Worm (Caenorhabditis elegans) whole organism, L3 larva: Measurements from ENCODE around the gene chil-13.
"Not testable (repeated sequence)": the region's sequence is repeated elsewhere in the genome, so short reads cannot be mapped to it uniquely, and the experiment has no call there.

Experiments
- aly-2 ChIP-seq: fragments of 150-350 bp; optimal IDR thresholded peaks from 2 replicates; lab custom pipeline; 2014; ENCODE audit warnings: missing biosample characterization, missing genetic modification characterization
- ceh-28 ChIP-seq: fragments of 150-350 bp; optimal IDR thresholded peaks from 2 replicates; lab custom pipeline; 2014; ENCODE audit warnings: missing biosample characterization, missing genetic modification reagents, missing genetic modification characterization
- ceh-82 ChIP-seq: fragments of 150-350 bp; optimal IDR thresholded peaks from 2 replicates; lab custom pipeline; 2014; ENCODE audit warnings: missing biosample characterization, missing genetic modification characterization
- ceh-9 ChIP-seq: sonication (generic microtip); optimal IDR thresholded peaks from 2 replicates; lab custom pipeline; 2018; ENCODE audit warnings: missing biosample characterization, missing genetic modification characterization
- daf-12 ChIP-seq: fragments of 150-350 bp; optimal IDR thresholded peaks from 2 replicates; lab custom pipeline; 2014; ENCODE audit warnings: missing biosample characterization, missing genetic modification reagents, missing genetic modification characterization
- egl-27 ChIP-seq: sonication (generic microtip); optimal IDR thresholded peaks from 4 replicates; lab custom pipeline; 2017; ENCODE audit warnings: missing biosample characterization, missing genetic modification reagents, missing genetic modification characterization
- egl-5 ChIP-seq: fragments of 150-350 bp; optimal IDR thresholded peaks from 2 replicates; lab custom pipeline; 2017; ENCODE audit warnings: missing biosample characterization, missing genetic modification reagents, missing genetic modification characterization, inconsistent platforms
- elt-3 ChIP-seq, 3 experiments: fragments of 150-350 bp in 1 of 3; sonication (generic microtip) in 2 of 3; optimal IDR thresholded peaks; 2 replicates in 2 of 3; 4 replicates in 1 of 3; lab custom pipeline; 2014 to 2017; ENCODE audit warnings: missing biosample characterization in 3 of 3, missing genetic modification characterization in 3 of 3
- eor-1 ChIP-seq, 2 experiments: fragments of 150-350 bp; optimal IDR thresholded peaks; 2 replicates each; lab custom pipeline; 2014 to 2018; ENCODE audit warnings: missing biosample characterization in 2 of 2, missing genetic modification characterization in 2 of 2
- fkh-10 ChIP-seq: sonication (generic microtip); optimal IDR thresholded peaks from 2 replicates; lab custom pipeline; 2017; ENCODE audit warnings: missing biosample characterization, missing genetic modification reagents, missing genetic modification characterization
- fkh-2 ChIP-seq: fragments of 150-350 bp; optimal IDR thresholded peaks from 2 replicates; lab custom pipeline; 2014; ENCODE audit warnings: missing biosample characterization, missing genetic modification reagents, missing genetic modification characterization
- fos-1 ChIP-seq: fragments of 150-350 bp; optimal IDR thresholded peaks from 2 replicates; lab custom pipeline; 2014; ENCODE audit warnings: missing biosample characterization, missing genetic modification characterization
- hmg-11 ChIP-seq: sonication (generic microtip); optimal IDR thresholded peaks from 2 replicates; lab custom pipeline; 2016; ENCODE audit warnings: missing genetic modification characterization, missing compliant biosample characterization
- jun-1 ChIP-seq: fragments of 150-350 bp; optimal IDR thresholded peaks from 2 replicates; lab custom pipeline; 2014; ENCODE audit warnings: missing biosample characterization, missing genetic modification reagents, missing genetic modification characterization
- lin-15B ChIP-seq: fragments of 150-350 bp; optimal IDR thresholded peaks from 2 replicates; lab custom pipeline; 2014; ENCODE audit warnings: missing biosample characterization, missing genetic modification characterization
- lin-39 ChIP-seq: fragments of 150-350 bp; optimal IDR thresholded peaks from 2 replicates; lab custom pipeline; 2018; ENCODE audit warnings: missing biosample characterization, missing genetic modification reagents, missing genetic modification characterization
- lsy-12 ChIP-seq: sonication (generic microtip); optimal IDR thresholded peaks from 2 replicates; lab custom pipeline; 2016; ENCODE audit warnings: mild to moderate bottlenecking, missing genetic modification characterization, missing compliant biosample characterization
- mdl-1 ChIP-seq: fragments of 150-350 bp; optimal IDR thresholded peaks from 2 replicates; lab custom pipeline; 2014; ENCODE audit warnings: missing biosample characterization, missing genetic modification characterization
- nfya-1 ChIP-seq: sonication (generic microtip); optimal IDR thresholded peaks from 2 replicates; lab custom pipeline; 2017; ENCODE audit warnings: missing genetic modification characterization, mild to moderate bottlenecking, missing compliant biosample characterization, antibody characterized with exemption, moderate library complexity; ENCODE audit not compliant: insufficient read depth
- nhr-12 ChIP-seq: fragments of 150-350 bp; optimal IDR thresholded peaks from 2 replicates; lab custom pipeline; 2014; ENCODE audit warnings: missing biosample characterization, missing genetic modification characterization
- nhr-23 ChIP-seq: fragments of 150-350 bp; optimal IDR thresholded peaks from 2 replicates; lab custom pipeline; 2014; ENCODE audit warnings: missing biosample characterization, missing genetic modification reagents, missing genetic modification characterization
- nhr-237 ChIP-seq: fragments of 150-350 bp; optimal IDR thresholded peaks from 2 replicates; lab custom pipeline; 2014; ENCODE audit warnings: missing biosample characterization, missing genetic modification characterization
- nhr-25 ChIP-seq: sonication (generic microtip); optimal IDR thresholded peaks from 2 replicates; lab custom pipeline; 2017; ENCODE audit warnings: missing biosample characterization, missing genetic modification characterization
- nhr-43 ChIP-seq: sonication (generic microtip); optimal IDR thresholded peaks from 2 replicates; lab custom pipeline; 2016; ENCODE audit warnings: mild to moderate bottlenecking, missing genetic modification characterization, missing compliant biosample characterization; ENCODE audit not compliant: poor library complexity, severe bottlenecking
- nhr-67 ChIP-seq: fragments of 150-350 bp; optimal IDR thresholded peaks from 2 replicates; lab custom pipeline; 2014; ENCODE audit warnings: missing biosample characterization, missing genetic modification characterization
- nhr-76 ChIP-seq: fragments of 150-350 bp; sonication (generic microtip); optimal IDR thresholded peaks from 5 replicates; lab custom pipeline; 2014; ENCODE audit warnings: missing biosample characterization, missing genetic modification characterization
- pha-4 ChIP-seq: fragments of 150-350 bp; optimal IDR thresholded peaks from 2 replicates; lab custom pipeline; 2014; ENCODE audit warnings: missing biosample characterization, missing genetic modification reagents, missing genetic modification characterization
- tbx-2 ChIP-seq: sonication (generic microtip); optimal IDR thresholded peaks from 2 replicates; lab custom pipeline; 2016; ENCODE audit warnings: mild to moderate bottlenecking, missing genetic modification characterization, missing compliant biosample characterization
- unc-39 ChIP-seq: sonication (generic microtip); optimal IDR thresholded peaks from 4 replicates; lab custom pipeline; 2017; ENCODE audit warnings: missing biosample characterization, missing genetic modification characterization
- zag-1 ChIP-seq: fragments of 150-350 bp; optimal IDR thresholded peaks from 2 replicates; lab custom pipeline; 2014; ENCODE audit warnings: missing biosample characterization, missing genetic modification characterization
- ztf-11 ChIP-seq: fragments of 150-350 bp; optimal IDR thresholded peaks from 2 replicates; lab custom pipeline; 2014; ENCODE audit warnings: missing biosample characterization, missing genetic modification characterization
- ztf-4 ChIP-seq: fragments of 150-350 bp; optimal IDR thresholded peaks from 2 replicates; lab custom pipeline; 2014; ENCODE audit warnings: missing biosample characterization, missing genetic modification characterization

The chil-13 gene

DNA sequence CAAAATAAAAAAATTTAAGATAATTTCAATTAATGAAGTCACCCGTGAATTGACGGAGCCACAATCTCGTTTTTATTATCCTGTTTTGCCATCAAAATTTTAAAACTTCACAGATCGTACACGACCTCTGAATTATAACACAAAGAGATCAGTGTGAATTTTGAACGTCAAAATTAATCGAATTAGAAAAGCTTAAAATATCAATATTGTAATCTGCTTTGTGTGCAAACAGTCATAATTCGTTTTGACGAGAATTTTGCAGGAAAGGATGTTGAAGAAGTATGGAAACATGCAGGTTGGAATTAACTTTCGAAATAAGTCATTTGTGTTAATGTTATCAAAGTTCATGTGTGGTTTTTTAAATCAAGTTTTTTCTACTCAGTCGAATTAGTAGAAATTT lies 23.8 kb upstream of the chil-13 start, which contains the start of gene chil-21:
Gene chil-21, minus strand, starts transcription at position 101 of the 400 bp plus-strand sequence.
- TF ChIP-seq unc-39; fkh-10 (GFP tag; lab: Kevin White, UChicago); ztf-4 (tag; lab: Kevin White, UChicago): not testable (repeated sequence)

- TF ChIP-seq nhr-43 (tag; lab: Kevin White, UChicago); ceh-9 (tag; lab: Kevin White, UChicago); nhr-67: not testable (repeated sequence)
These were observed 21.3 kb upstream of the chil-13 start, which contains the start of gene R09D1.14 for ce11 chrII:9459462-9459861. Gene R09D1.14 (minus strand): TSS chrII:9459562.

- TF ChIP-seq egl-5 (tag; lab: Kevin White, UChicago) (no peak), zag-1 (tag; lab: Kevin White, UChicago) (no peak), jun-1 (tag; lab: Kevin White, UChicago) (no peak), fkh-10 (GFP tag; lab: Kevin White, UChicago) (no peak), nhr-237 (tag; lab: Kevin White, UChicago) (no peak), lin-39 (tag; lab: Kevin White, UChicago) (no peak), ztf-11 (no peak), fkh-2 (tag; lab: Kevin White, UChicago) (no peak), nhr-23 (tag; lab: Kevin White, UChicago) (no peak), eor-1 (tag; optimal IDR thresholded peaks at IDR 0.05; lab: Kevin White, UChicago) (no peak), nhr-67 (no peak), nhr-43 (tag; lab: Kevin White, UChicago) (no peak), daf-12 (tag; lab: Kevin White, UChicago) (no peak), aly-2 (tag; lab: Kevin White, UChicago) (no peak)
These were observed 16.2 kb upstream of the chil-13 start, which contains the start of gene chil-19 for ce11 chrII:9454304-9454703. Gene chil-19 (minus strand): TSS chrII:9454404.

DNA sequence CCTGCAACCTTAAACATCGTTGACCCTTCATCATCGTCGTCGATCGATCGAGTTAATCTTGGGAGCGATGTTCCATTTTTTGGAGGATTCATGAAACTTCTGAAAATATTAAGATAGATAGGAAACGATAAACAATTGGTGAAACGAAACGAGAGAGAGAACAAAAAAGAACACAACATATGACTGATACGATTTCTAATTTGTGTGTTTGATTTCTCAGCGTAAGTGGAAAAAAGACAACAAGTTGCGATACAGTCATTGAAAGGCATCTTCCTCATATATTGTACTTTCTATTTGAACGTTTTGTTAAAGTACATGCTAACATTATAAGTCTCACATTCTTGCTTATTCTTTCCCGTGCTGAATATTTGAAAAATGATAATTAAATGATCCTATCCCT lies 14.0 kb upstream of the chil-13 start, which contains the start of gene R09D1.12:
Gene R09D1.12, minus strand, starts transcription at position 101 of the 400 bp plus-strand sequence.
- TF ChIP-seq unc-39; mdl-1 (tag; lab: Kevin White, UChicago); nhr-25 (tag; lab: Kevin White, UChicago): not testable (repeated sequence)

DNA sequence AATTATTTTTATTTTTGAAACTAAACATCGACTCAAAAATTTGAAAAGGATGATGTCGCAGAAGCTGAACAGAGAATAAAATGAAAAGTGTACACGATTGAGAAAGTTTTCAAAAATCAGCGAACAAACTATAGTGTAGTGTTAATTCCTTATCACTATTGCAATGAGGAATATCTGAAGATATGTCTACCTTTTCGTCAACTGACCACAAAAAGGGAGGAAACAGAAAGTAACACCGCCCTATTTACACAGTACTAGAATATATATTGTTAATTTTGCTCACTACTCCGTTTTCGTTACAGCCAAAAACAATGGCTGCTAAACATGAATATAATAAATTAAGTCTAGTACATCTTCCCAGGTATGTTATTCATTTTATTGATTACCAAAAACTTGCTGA lies 9.8 kb upstream of the chil-13 start, which contains the start of gene chil-18:
Gene chil-18, plus strand, starts transcription at position 301 of the 400 bp plus-strand sequence.
- TF ChIP-seq hmg-11 (tag; lab: Kevin White, UChicago) (no peak), fos-1 (tag; lab: Kevin White, UChicago) (no peak), pha-4 (tag; lab: Kevin White, UChicago) (no peak), ceh-28 (tag; lab: Kevin White, UChicago) (no peak), tbx-2 (tag; lab: Kevin White, UChicago) (no peak), lin-15B (tag; lab: Kevin White, UChicago) (no peak), elt-3 (tag; optimal IDR thresholded peaks at IDR 0.05; lab: Kevin White, UChicago) (no peak), zag-1 (tag; lab: Kevin White, UChicago) (no peak), nhr-76 (tag; lab: Kevin White, UChicago) (no peak), nhr-43 (tag; lab: Kevin White, UChicago) (no peak), nhr-12 (tag; lab: Kevin White, UChicago) (no peak)

ce11 chrII:9445368-9445767 lies 7.2 kb upstream of the chil-13 start, which contains the start of gene R09D1.13:
Gene R09D1.13 (minus strand): TSS chrII:9445468.
- TF ChIP-seq egl-27 (tag; lab: Kevin White, UChicago) (no peak), nhr-237 (tag; lab: Kevin White, UChicago) (no peak), pha-4 (tag; lab: Kevin White, UChicago) (no peak), eor-1 (tag; optimal IDR thresholded peaks at IDR 0.05; lab: Kevin White, UChicago) (no peak), fkh-2 (tag; lab: Kevin White, UChicago) (no peak), ceh-82 (tag; lab: Kevin White, UChicago) (no peak), zag-1 (tag; lab: Kevin White, UChicago) (no peak), hmg-11 (tag; lab: Kevin White, UChicago) (no peak), nfya-1 (no peak), ztf-4 (tag; lab: Kevin White, UChicago) (no peak), lsy-12 (tag; lab: Kevin White, UChicago) (no peak), lin-15B (tag; lab: Kevin White, UChicago) (no peak)
